Worm (Caenorhabditis elegans) whole organism, young adult: ENCODE data around the gene oac-14.

Experiments
- B0019.2 ChIP-seq: fragments of 200-800 bp; sonication (Bioruptor generic); conservative IDR thresholded peaks from 2 replicates; pipeline ENCODE4 v1.3.6; 2022; ENCODE audit warnings: missing genetic modification reagents, missing genetic modification characterization, missing compliant biosample characterization
- B0336.3 ChIP-seq: fragments of 200-800 bp; sonication (Bioruptor generic); IDR thresholded peaks from 2 replicates; pipeline ENCODE4 v1.3.6; 2022; ENCODE audit warnings: missing genetic modification characterization, missing compliant biosample characterization
- C06A6.2 ChIP-seq: fragments of 200-800 bp; sonication (Bioruptor generic); conservative IDR thresholded peaks from 2 replicates; pipeline ENCODE4 v1.3.6; 2022; ENCODE audit warnings: missing genetic modification characterization, missing compliant biosample characterization
- C17E4.6 ChIP-seq: fragments of 200-800 bp; sonication (Bioruptor generic); IDR thresholded peaks from 2 replicates; pipeline ENCODE4 v1.3.6; 2022; ENCODE audit warnings: missing genetic modification reagents, missing genetic modification characterization, missing compliant biosample characterization
- D2030.7 ChIP-seq: fragments of 200-800 bp; sonication (Bioruptor generic); IDR thresholded peaks from 2 replicates; pipeline ENCODE4 v1.3.6; 2022; ENCODE audit warnings: missing genetic modification reagents, missing genetic modification characterization, missing compliant biosample characterization
- F33H1.4 ChIP-seq: fragments of 200-800 bp; sonication (Bioruptor generic); IDR thresholded peaks from 2 replicates; pipeline ENCODE4 v1.3.6; 2022; ENCODE audit warnings: missing genetic modification reagents, missing genetic modification characterization, missing compliant biosample characterization
- F37B4.10 ChIP-seq: fragments of 200-800 bp; sonication (Bioruptor generic); IDR thresholded peaks from 2 replicates; pipeline ENCODE4 v1.3.6; 2022; ENCODE audit warnings: missing genetic modification characterization, missing compliant biosample characterization
- F39B2.1 ChIP-seq: fragments of 200-800 bp; sonication (Bioruptor generic); IDR thresholded peaks from 2 replicates; pipeline ENCODE4 v1.3.6; 2022; ENCODE audit warnings: missing genetic modification reagents, missing genetic modification characterization, missing compliant biosample characterization
- K11D2.4 ChIP-seq: fragments of 200-800 bp; sonication (Bioruptor generic); IDR thresholded peaks from 2 replicates; pipeline ENCODE4 v1.3.6; 2022; ENCODE audit warnings: missing genetic modification reagents, missing genetic modification characterization, missing compliant biosample characterization
- K12H6.12 ChIP-seq: fragments of 200-800 bp; sonication (Bioruptor generic); optimal IDR thresholded peaks from 2 replicates; lab custom pipeline; 2018; ENCODE audit warnings: mild to moderate bottlenecking, missing genetic modification characterization, missing compliant biosample characterization
- T07F8.4 ChIP-seq: sonication (generic microtip); optimal IDR thresholded peaks from 2 replicates; lab custom pipeline; 2016; ENCODE audit warnings: mild to moderate bottlenecking, missing genetic modification characterization, moderate library complexity, missing compliant biosample characterization
- Y53F4B.3 ChIP-seq: fragments of 200-800 bp; sonication (Bioruptor generic); IDR thresholded peaks from 2 replicates; pipeline ENCODE4 v1.3.6; 2022; ENCODE audit warnings: missing genetic modification reagents, missing genetic modification characterization, missing compliant biosample characterization
- Y56A3A.18 ChIP-seq: fragments of 200-800 bp; sonication (Bioruptor generic); IDR thresholded peaks from 2 replicates; pipeline ENCODE4 v1.3.6; 2022; ENCODE audit warnings: missing genetic modification reagents, missing genetic modification characterization, missing compliant biosample characterization
- ZK185.1 ChIP-seq: sonication (generic microtip); optimal IDR thresholded peaks from 2 replicates; lab custom pipeline; 2016; ENCODE audit warnings: mild to moderate bottlenecking, missing genetic modification characterization, missing compliant biosample characterization; ENCODE audit not compliant: poor library complexity, severe bottlenecking
- aptf-2 ChIP-seq: fragments of 200-800 bp; sonication (Bioruptor generic); conservative IDR thresholded peaks from 2 replicates; pipeline ENCODE4 v1.3.6; 2022; ENCODE audit warnings: missing genetic modification reagents, missing genetic modification characterization, missing compliant biosample characterization
- aptf-3 ChIP-seq: fragments of 200-800 bp; sonication (Bioruptor generic); IDR thresholded peaks from 2 replicates; pipeline ENCODE4 v1.3.6; 2022; ENCODE audit warnings: missing genetic modification characterization, missing compliant biosample characterization
- attf-3 ChIP-seq: fragments of 200-800 bp; sonication (Bioruptor generic); conservative IDR thresholded peaks from 2 replicates; pipeline ENCODE4 v1.3.6; 2022; ENCODE audit warnings: missing genetic modification reagents, missing genetic modification characterization, missing compliant biosample characterization
- attf-6 ChIP-seq: fragments of 200-800 bp; sonication (Bioruptor generic); IDR thresholded peaks from 2 replicates; pipeline ENCODE4 v1.3.6; 2022; ENCODE audit warnings: missing genetic modification reagents, missing genetic modification characterization, missing compliant biosample characterization
- ceh-27 ChIP-seq: fragments of 200-800 bp; sonication (Bioruptor generic); optimal IDR thresholded peaks from 2 replicates; lab custom pipeline; 2018; ENCODE audit warnings: mild to moderate bottlenecking, missing genetic modification characterization, moderate library complexity, missing compliant biosample characterization
- ceh-58 ChIP-seq: fragments of 200-800 bp; sonication (Bioruptor generic); IDR thresholded peaks from 2 replicates; pipeline ENCODE4 v1.3.6; 2022; ENCODE audit warnings: missing genetic modification characterization, missing compliant biosample characterization
- ceh-91 ChIP-seq: fragments of 200-800 bp; sonication (Bioruptor generic); IDR thresholded peaks from 2 replicates; pipeline ENCODE4 v1.3.6; 2022; ENCODE audit warnings: missing genetic modification reagents, missing genetic modification characterization, missing compliant biosample characterization
- dox-1 ChIP-seq: fragments of 200-800 bp; sonication (Bioruptor generic); IDR thresholded peaks from 2 replicates; pipeline ENCODE4 v1.3.6; 2022; ENCODE audit warnings: missing genetic modification reagents, missing genetic modification characterization, missing compliant biosample characterization
- dpl-1 ChIP-seq: fragments of 150-350 bp; optimal IDR thresholded peaks from 2 replicates; lab custom pipeline; 2014; ENCODE audit warnings: missing biosample characterization, missing genetic modification reagents, missing genetic modification characterization
- efl-1 ChIP-seq: fragments of 150-350 bp; optimal IDR thresholded peaks from 2 replicates; lab custom pipeline; 2014; ENCODE audit warnings: missing biosample characterization, missing genetic modification reagents, missing genetic modification characterization
- ets-4 ChIP-seq: fragments of 200-800 bp; sonication (Bioruptor generic); optimal IDR thresholded peaks from 2 replicates; lab custom pipeline; 2018; ENCODE audit warnings: mild to moderate bottlenecking, missing genetic modification characterization, missing compliant biosample characterization
- fkh-3 ChIP-seq: sonication (generic microtip); optimal IDR thresholded peaks from 2 replicates; lab custom pipeline; 2016; ENCODE audit warnings: mild to moderate bottlenecking, missing genetic modification characterization, missing compliant biosample characterization
- gei-17 ChIP-seq: fragments of 200-800 bp; sonication (Bioruptor generic); optimal IDR thresholded peaks from 2 replicates; lab custom pipeline; 2018; ENCODE audit warnings: mild to moderate bottlenecking, missing genetic modification characterization, missing compliant biosample characterization
- him-1 ChIP-seq: sonication (generic microtip); optimal IDR thresholded peaks from 2 replicates; lab custom pipeline; 2016; ENCODE audit warnings: missing genotype, missing genetic modification reagents, missing genetic modification characterization, missing compliant biosample characterization
- hmg-1.2 ChIP-seq: fragments of 200-800 bp; sonication (Bioruptor generic); IDR thresholded peaks from 2 replicates; pipeline ENCODE4 v1.3.6; 2022; ENCODE audit warnings: missing genetic modification reagents, missing genetic modification characterization, missing compliant biosample characterization
- let-526 ChIP-seq: fragments of 200-800 bp; sonication (Bioruptor generic); IDR thresholded peaks from 2 replicates; pipeline ENCODE4 v1.3.6; 2022; ENCODE audit warnings: missing genetic modification reagents, missing genetic modification characterization, missing compliant biosample characterization
- let-607 ChIP-seq, 2 experiments: fragments of 200-800 bp in 1 of 2; sonication (Bioruptor generic) in 1 of 2; sonication (generic microtip) in 1 of 2; optimal IDR thresholded peaks; 2 replicates each; lab custom pipeline; 2016 to 2018; ENCODE audit warnings: mild to moderate bottlenecking in 2 of 2, missing compliant biosample characterization in 2 of 2, missing genetic modification characterization in 2 of 2, moderate library complexity in 2 of 2, missing genotype in 1 of 2
- lin-26 ChIP-seq: fragments of 200-800 bp; sonication (Bioruptor generic); IDR thresholded peaks from 2 replicates; pipeline ENCODE4 v1.3.6; 2022; ENCODE audit warnings: missing genetic modification reagents, missing genetic modification characterization, missing compliant biosample characterization
- lin-35 ChIP-seq, 3 experiments: fragments of 150-350 bp in 2 of 3; sonication (generic microtip) in 1 of 3; optimal IDR thresholded peaks; 2 replicates each; lab custom pipeline; 2014 to 2018; ENCODE audit warnings: missing biosample characterization in 3 of 3, missing genetic modification characterization in 3 of 3, missing genetic modification reagents in 3 of 3
- lin-40 ChIP-seq: sonication (generic microtip); optimal IDR thresholded peaks from 2 replicates; lab custom pipeline; 2016; ENCODE audit warnings: missing genetic modification characterization, mild to moderate bottlenecking, missing compliant biosample characterization, missing genotype, missing genetic modification reagents
- lsl-1 ChIP-seq: fragments of 200-800 bp; sonication (Bioruptor generic); optimal IDR thresholded peaks from 2 replicates; lab custom pipeline; 2018; ENCODE audit warnings: mild to moderate bottlenecking, missing genetic modification characterization, moderate library complexity, missing compliant biosample characterization
- madf-6 ChIP-seq: fragments of 200-800 bp; sonication (Bioruptor generic); IDR thresholded peaks from 2 replicates; pipeline ENCODE4 v1.3.6; 2022; ENCODE audit warnings: missing genetic modification reagents, missing genetic modification characterization, missing compliant biosample characterization
- mcd-1 ChIP-seq: fragments of 200-800 bp; sonication (Bioruptor generic); IDR thresholded peaks from 2 replicates; pipeline ENCODE4 v1.3.6; 2022; ENCODE audit warnings: missing genetic modification reagents, missing genetic modification characterization, missing compliant biosample characterization
- mes-4 ChIP-seq: sonication (generic microtip); optimal IDR thresholded peaks from 2 replicates; lab custom pipeline; 2016; ENCODE audit warnings: missing genotype, missing genetic modification characterization, missing compliant biosample characterization
- nfyb-1 ChIP-seq: fragments of 200-800 bp; sonication (Bioruptor generic); IDR thresholded peaks from 2 replicates; pipeline ENCODE4 v1.3.6; 2022; ENCODE audit warnings: missing genetic modification reagents, missing genetic modification characterization, missing compliant biosample characterization
- nhr-120 ChIP-seq: fragments of 200-800 bp; sonication (Bioruptor generic); IDR thresholded peaks from 2 replicates; pipeline ENCODE4 v1.3.6; 2022; ENCODE audit warnings: missing genetic modification characterization, missing compliant biosample characterization
- nhr-80 ChIP-seq: sonication (generic microtip); optimal IDR thresholded peaks from 2 replicates; lab custom pipeline; 2016; ENCODE audit warnings: missing genetic modification characterization, missing compliant biosample characterization
- pbrm-1 ChIP-seq: fragments of 200-800 bp; sonication (Bioruptor generic); IDR thresholded peaks from 2 replicates; pipeline ENCODE4 v1.3.6; 2022; ENCODE audit warnings: missing genetic modification reagents, missing genetic modification characterization, missing compliant biosample characterization
- rpc-1 ChIP-seq, 2 experiments: fragments of 150-350 bp in 1 of 2; sonication (generic microtip) in 1 of 2; optimal IDR thresholded peaks; 2 replicates each; lab custom pipeline; 2014 to 2018; ENCODE audit warnings: missing biosample characterization in 1 of 2, missing genetic modification characterization in 1 of 2, missing genetic modification reagents in 1 of 2, missing genotype in 1 of 2
- sdz-38 ChIP-seq: sonication (generic microtip); optimal IDR thresholded peaks from 2 replicates; lab custom pipeline; 2016; ENCODE audit warnings: missing genotype, missing genetic modification characterization, missing compliant biosample characterization
- tbp1 ChIP-seq: fragments of 200-800 bp; sonication (Bioruptor generic); optimal IDR thresholded peaks from 2 replicates; lab custom pipeline; 2018; ENCODE audit warnings: mild to moderate bottlenecking, missing genetic modification characterization, missing compliant biosample characterization
- tbx-9 ChIP-seq: sonication (generic microtip); optimal IDR thresholded peaks from 2 replicates; lab custom pipeline; 2016; ENCODE audit warnings: borderline replicate concordance, missing genetic modification characterization, inconsistent platforms, missing compliant biosample characterization
- zfh-2 ChIP-seq: fragments of 200-800 bp; sonication (Bioruptor generic); conservative IDR thresholded peaks from 2 replicates; pipeline ENCODE4 v1.3.6; 2022; ENCODE audit warnings: missing genetic modification reagents, missing genetic modification characterization, missing compliant biosample characterization

The oac-14 gene

DNA sequence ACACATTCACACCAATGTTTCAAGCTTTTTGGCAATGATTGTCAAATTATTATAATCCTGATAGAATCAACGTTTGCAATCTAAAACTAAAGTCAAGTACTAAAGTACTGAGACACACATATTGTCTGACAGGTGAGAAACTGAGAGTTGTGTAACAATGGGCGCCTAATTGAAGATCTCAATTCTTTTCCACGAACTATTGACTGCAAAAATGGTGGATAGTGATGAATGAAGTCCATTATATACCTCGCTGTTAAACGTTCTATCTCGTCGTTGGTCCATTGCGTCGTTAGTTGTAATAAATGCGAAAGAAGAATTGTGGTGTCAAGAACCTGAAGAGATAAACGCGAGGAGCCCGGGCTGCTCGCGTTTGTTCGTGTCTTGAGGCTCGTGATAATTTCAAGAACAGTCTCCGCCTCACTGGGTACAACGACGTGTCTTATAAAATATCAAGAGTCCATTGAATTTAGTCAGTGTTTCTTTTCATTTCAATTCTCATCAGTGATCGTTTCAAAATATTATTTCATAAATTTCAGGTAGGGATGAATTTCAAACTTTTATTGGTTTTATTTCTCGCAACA, 18.4 kb upstream of the oac-14 start, which contains the start of gene F09B9.4:
F09B9.4 (plus strand) TSS at position 531 of the 581 bp plus-strand sequence.
- no peak for TF ChIP-seq attf-3 (GFP tag; lab: Robert Waterston, UW)

DNA sequence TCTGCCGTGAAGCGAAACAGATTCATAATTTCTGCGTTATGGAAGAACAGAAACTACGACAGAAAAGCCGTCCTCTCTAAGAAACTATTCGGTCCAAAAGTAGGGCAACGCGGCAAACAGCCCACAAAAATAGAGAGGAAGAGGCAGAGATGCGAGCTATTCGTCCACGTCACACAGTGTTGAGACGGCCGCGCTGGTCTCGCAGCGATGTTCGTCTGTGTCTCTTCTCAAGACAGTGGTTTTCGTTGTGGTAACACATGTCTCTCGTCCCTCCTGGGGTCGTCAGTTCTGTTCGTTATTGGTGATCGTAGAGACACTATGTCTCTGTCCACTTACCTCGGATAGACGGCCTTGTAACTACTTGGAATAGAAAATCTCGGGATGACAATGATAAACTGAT, 16.9 kb upstream of the oac-14 start, which contains the start of gene erd-2.1:
erd-2.1 (minus strand) TSS at position 114 of the 400 bp plus-strand sequence.
- TF ChIP-seq tbx-9 = no peak
- no peak for TF ChIP-seq ets-4 (GFP tag; lab: Kevin White, UChicago)
- TF ChIP-seq F33H1.4 = peak; percentile 60
- TF ChIP-seq K12H6.12 (tag; lab: Kevin White, UChicago) = peak; percentile 28
- TF ChIP-seq let-526 (GFP tag; lab: Robert Waterston, UW) = no peak
- TF ChIP-seq F39B2.1 = no peak
- TF ChIP-seq hmg-1.2 (GFP tag; lab: Robert Waterston, UW) = peak; percentile 81
- no peak for TF ChIP-seq ceh-58 (GFP tag; lab: Robert Waterston, UW)
- no peak for TF ChIP-seq Y56A3A.18 (GFP tag; lab: Robert Waterston, UW)
- TF ChIP-seq C17E4.6 = no peak
- TF ChIP-seq tbp1 = peak; percentile 18
- no peak for TF ChIP-seq lsl-1 (GFP tag; lab: Kevin White, UChicago)
- no peak for TF ChIP-seq madf-6
- no peak for TF ChIP-seq C06A6.2 (GFP tag; lab: Robert Waterston, UW)
- TF ChIP-seq nhr-80 (tag; lab: Kevin White, UChicago) = peak; percentile 82
- no peak for TF ChIP-seq rpc-1 (optimal IDR thresholded peaks at IDR 0.05; lab: Kevin White, UChicago)
- TF ChIP-seq rpc-1 (tag; optimal IDR thresholded peaks at IDR 0.05; lab: Kevin White, UChicago) = no peak
- TF ChIP-seq aptf-2 (GFP tag; lab: Robert Waterston, UW) = no peak
- no peak for TF ChIP-seq sdz-38 (tag; lab: Kevin White, UChicago)
- no peak for TF ChIP-seq mes-4 (tag; lab: Kevin White, UChicago)
- no peak for TF ChIP-seq D2030.7 (GFP tag; lab: Robert Waterston, UW)
- peak; percentile 91 for TF ChIP-seq nfyb-1 (GFP tag; lab: Robert Waterston, UW)
- no peak for TF ChIP-seq efl-1
- no peak for TF ChIP-seq B0336.3
- TF ChIP-seq lin-26 (GFP tag; lab: Robert Waterston, UW) = no peak
- no peak for TF ChIP-seq aptf-3 (GFP tag; lab: Robert Waterston, UW)
- TF ChIP-seq pbrm-1 (GFP tag; lab: Robert Waterston, UW) = no peak
- TF ChIP-seq ceh-91 (GFP tag; lab: Robert Waterston, UW) = no peak
- TF ChIP-seq ceh-27 = peak; percentile 46
- TF ChIP-seq let-607 (tag; optimal IDR thresholded peaks at IDR 0.05; lab: Kevin White, UChicago) = peak; percentile 96 to 97
- TF ChIP-seq T07F8.4 = no peak
- 0 out of 2 replicates have a peak, but pooled peaks have one; percentile 17 for TF ChIP-seq mcd-1 (GFP tag; lab: Robert Waterston, UW)
- TF ChIP-seq zfh-2 (GFP tag; lab: Robert Waterston, UW) = peak; percentile 85
- no peak for TF ChIP-seq lin-35 (GFP tag; optimal IDR thresholded peaks at IDR 0.05; lab: Kevin White, UChicago)
- no peak for TF ChIP-seq F37B4.10 (GFP tag; lab: Robert Waterston, UW)
- TF ChIP-seq him-1 = no peak
- peak; percentile 62 for TF ChIP-seq ZK185.1 (tag; lab: Kevin White, UChicago)
- TF ChIP-seq nhr-120 = no peak
- TF ChIP-seq gei-17 (GFP tag; lab: Kevin White, UChicago) = peak; percentile 31
- TF ChIP-seq dpl-1 (GFP tag; lab: Kevin White, UChicago) = no peak
- TF ChIP-seq K11D2.4 (GFP tag; lab: Robert Waterston, UW) = no peak
- TF ChIP-seq Y53F4B.3 = no peak
- TF ChIP-seq attf-6 (GFP tag; lab: Robert Waterston, UW) = no peak
- peak; percentile 44 for TF ChIP-seq lin-40 (tag; lab: Kevin White, UChicago)
- no peak for TF ChIP-seq fkh-3 (tag; lab: Kevin White, UChicago)
- TF ChIP-seq dox-1 (GFP tag; lab: Robert Waterston, UW) = no peak; the same call in 1 of the 2 replicates
- TF ChIP-seq B0019.2 (GFP tag; lab: Robert Waterston, UW) = no peak
